Worm (Caenorhabditis elegans): ENCODE results near the gene math-26.

The math-26 gene

ce11 chrII:1738844-1739243 is 32.6 kb upstream of the math-26 start, which contains the start of the genes irld-9 and irld-33:
Gene irld-9 (minus strand): TSS chrII:1738944.
Gene irld-33 (plus strand): TSS chrII:1739052.
- TF ChIP-seq ama-1 (optimal IDR thresholded peaks at IDR 0.05) = no peak
- TF ChIP-seq scrt-1 (GFP tag; IDR thresholded peaks at IDR 0.05) = no peak
- TF ChIP-seq ets-7 (tag; optimal IDR thresholded peaks at IDR 0.05) = no peak
- TF ChIP-seq ceh-13 (GFP tag; optimal IDR thresholded peaks at IDR 0.05) = no peak
- TF ChIP-seq tra-4 (tag; optimal IDR thresholded peaks at IDR 0.05) = no peak
- TF ChIP-seq aly-1 (tag; optimal IDR thresholded peaks at IDR 0.05) = no peak
- no peak for TF ChIP-seq B0310.2 (tag; optimal IDR thresholded peaks at IDR 0.05)
- TF ChIP-seq hnd-1 (tag; optimal IDR thresholded peaks at IDR 0.05) = no peak
- no peak for TF ChIP-seq tbx-37 (GFP tag; conservative IDR thresholded peaks at IDR 0.05)
- TF ChIP-seq hmbx-1 (tag; optimal IDR thresholded peaks at IDR 0.05) = no peak
- TF ChIP-seq flt-1 (GFP tag; IDR thresholded peaks at IDR 0.05) = no peak
- no peak for TF ChIP-seq hmg-4 (GFP tag; optimal IDR thresholded peaks at IDR 0.05)
- no peak for TF ChIP-seq pes-1 (GFP tag; IDR thresholded peaks at IDR 0.05)
- no peak for TF ChIP-seq sea-1 (GFP tag; conservative IDR thresholded peaks at IDR 0.05)

- TF ChIP-seq B0310.2 (tag; optimal IDR thresholded peaks at IDR 0.05) = no peak
- no peak for TF ChIP-seq tbx-37 (GFP tag; conservative IDR thresholded peaks at IDR 0.05)
- TF ChIP-seq F13C5.2 (tag; optimal IDR thresholded peaks at IDR 0.05) = no peak
- no peak for TF ChIP-seq pes-1 (GFP tag; IDR thresholded peaks at IDR 0.05)
- TF ChIP-seq hmbx-1 (tag; optimal IDR thresholded peaks at IDR 0.05) = no peak
- no peak for TF ChIP-seq tra-4 (tag; optimal IDR thresholded peaks at IDR 0.05)
- no peak for TF ChIP-seq ceh-13 (GFP tag; optimal IDR thresholded peaks at IDR 0.05)
Observed at ce11 chrII:1741248-1741647, 30.2 kb upstream of the math-26 start, which contains the start of gene K07G6.1. Gene K07G6.1 (plus strand): TSS chrII:1741548.

ce11 chrII:1742535-1742934 is 28.9 kb upstream of the math-26 start, which contains the start of gene F36H5.12:
Gene F36H5.12 (plus strand): TSS chrII:1742835.
- no peak for TF ChIP-seq B0310.2 (tag; optimal IDR thresholded peaks at IDR 0.05)
- TF ChIP-seq tbx-37 (GFP tag; conservative IDR thresholded peaks at IDR 0.05) = no peak
- TF ChIP-seq pes-1 (GFP tag; IDR thresholded peaks at IDR 0.05) = no peak
- TF ChIP-seq F13C5.2 (tag; optimal IDR thresholded peaks at IDR 0.05) = no peak
- TF ChIP-seq ets-7 (tag; optimal IDR thresholded peaks at IDR 0.05) = no peak
- TF ChIP-seq hnd-1 (tag; optimal IDR thresholded peaks at IDR 0.05) = no peak
- no peak for TF ChIP-seq hmbx-1 (tag; optimal IDR thresholded peaks at IDR 0.05)
- TF ChIP-seq flt-1 (GFP tag; IDR thresholded peaks at IDR 0.05) = no peak
- TF ChIP-seq tra-4 (tag; optimal IDR thresholded peaks at IDR 0.05) = no peak
- no peak for TF ChIP-seq scrt-1 (GFP tag; IDR thresholded peaks at IDR 0.05)
- no peak for TF ChIP-seq sea-1 (GFP tag; conservative IDR thresholded peaks at IDR 0.05)
- no peak for TF ChIP-seq ceh-36 (tag; optimal IDR thresholded peaks at IDR 0.05)
- TF ChIP-seq ama-1 (optimal IDR thresholded peaks at IDR 0.05) = no peak
- no peak for TF ChIP-seq aly-1 (tag; optimal IDR thresholded peaks at IDR 0.05)
- TF ChIP-seq ceh-13 (GFP tag; optimal IDR thresholded peaks at IDR 0.05) = no peak
- no peak for TF ChIP-seq tbx-11 (GFP tag; IDR thresholded peaks at IDR 0.05)
- no peak for TF ChIP-seq hmg-4 (GFP tag; optimal IDR thresholded peaks at IDR 0.05)

ce11 chrII:1744183-1744582 is 27.3 kb upstream of the math-26 start, which contains the start of gene clec-19:
Gene clec-19 (plus strand): TSS chrII:1744483.
- TF ChIP-seq hmg-4 (GFP tag; optimal IDR thresholded peaks at IDR 0.05) (no peak), flt-1 (GFP tag; IDR thresholded peaks at IDR 0.05) (no peak), B0310.2 (tag; optimal IDR thresholded peaks at IDR 0.05) (no peak), pes-1 (GFP tag; IDR thresholded peaks at IDR 0.05) (no peak), sea-1 (GFP tag; conservative IDR thresholded peaks at IDR 0.05) (no peak), F13C5.2 (tag; optimal IDR thresholded peaks at IDR 0.05) (no peak), tra-4 (tag; optimal IDR thresholded peaks at IDR 0.05) (no peak), tbx-11 (GFP tag; IDR thresholded peaks at IDR 0.05) (no peak), ets-7 (tag; optimal IDR thresholded peaks at IDR 0.05) (no peak), tbx-37 (GFP tag; conservative IDR thresholded peaks at IDR 0.05) (no peak), ceh-36 (tag; optimal IDR thresholded peaks at IDR 0.05) (no peak), ama-1 (optimal IDR thresholded peaks at IDR 0.05) (no peak), hmbx-1 (tag; optimal IDR thresholded peaks at IDR 0.05) (no peak)

- TF ChIP-seq flt-1 (GFP tag; IDR thresholded peaks at IDR 0.05) = no peak
- TF ChIP-seq ceh-36 (tag; optimal IDR thresholded peaks at IDR 0.05) = no peak
- TF ChIP-seq tbx-11 (GFP tag; IDR thresholded peaks at IDR 0.05) = no peak
- no peak for TF ChIP-seq tbx-37 (GFP tag; conservative IDR thresholded peaks at IDR 0.05)
- TF ChIP-seq hmg-4 (GFP tag; optimal IDR thresholded peaks at IDR 0.05) = no peak
- TF ChIP-seq scrt-1 (GFP tag; IDR thresholded peaks at IDR 0.05) = no peak
Observed at ce11 chrII:1750413-1750812, 21.0 kb upstream of the math-26 start, which contains the start of the genes F36H5.13 and F36H5.8. Gene F36H5.13 (minus strand): TSS chrII:1750513. Gene F36H5.8 (minus strand): TSS chrII:1750686.

ce11 chrII:1752990-1753389 is 18.5 kb upstream of the math-26 start, which contains the start of gene F36H5.9:
Gene F36H5.9 (minus strand): TSS chrII:1753090.
- no peak for TF ChIP-seq tbx-11 (GFP tag; IDR thresholded peaks at IDR 0.05)
- no peak for TF ChIP-seq ceh-36 (tag; optimal IDR thresholded peaks at IDR 0.05)
- no peak for TF ChIP-seq hmbx-1 (tag; optimal IDR thresholded peaks at IDR 0.05)
- no peak for TF ChIP-seq ceh-13 (GFP tag; optimal IDR thresholded peaks at IDR 0.05)
- TF ChIP-seq F13C5.2 (tag; optimal IDR thresholded peaks at IDR 0.05) = no peak
- TF ChIP-seq scrt-1 (GFP tag; IDR thresholded peaks at IDR 0.05) = no peak
- TF ChIP-seq hnd-1 (tag; optimal IDR thresholded peaks at IDR 0.05) = no peak
- TF ChIP-seq flt-1 (GFP tag; IDR thresholded peaks at IDR 0.05) = no peak
- TF ChIP-seq ama-1 (optimal IDR thresholded peaks at IDR 0.05) = no peak
- TF ChIP-seq B0310.2 (tag; optimal IDR thresholded peaks at IDR 0.05) = no peak
- TF ChIP-seq hmg-4 (GFP tag; optimal IDR thresholded peaks at IDR 0.05) = no peak

- TF ChIP-seq tbx-37 (GFP tag; conservative IDR thresholded peaks at IDR 0.05) = no peak
- no peak for TF ChIP-seq ceh-36 (tag; optimal IDR thresholded peaks at IDR 0.05)
- TF ChIP-seq ets-7 (tag; optimal IDR thresholded peaks at IDR 0.05) = no peak
- TF ChIP-seq hmg-4 (GFP tag; optimal IDR thresholded peaks at IDR 0.05) = no peak
- TF ChIP-seq ama-1 (optimal IDR thresholded peaks at IDR 0.05) = no peak
- no peak for TF ChIP-seq B0310.2 (tag; optimal IDR thresholded peaks at IDR 0.05)
- no peak for TF ChIP-seq tra-4 (tag; optimal IDR thresholded peaks at IDR 0.05)
- TF ChIP-seq hmbx-1 (tag; optimal IDR thresholded peaks at IDR 0.05) = no peak
- no peak for TF ChIP-seq F13C5.2 (tag; optimal IDR thresholded peaks at IDR 0.05)
- no peak for TF ChIP-seq scrt-1 (GFP tag; IDR thresholded peaks at IDR 0.05)
Observed at ce11 chrII:1756072-1756471, 15.4 kb upstream of the math-26 start, which contains the start of gene F36H5.17. Gene F36H5.17 (minus strand): TSS chrII:1756172.
